Fruit fly (Drosophila melanogaster) whole organism, embryonic: ENCODE results near the gene Pex3.
A peak's percentile ranks its signal among the peaks of the same experiment; 100 is the strongest.

Experiments used
- ATbp ChIP-seq: fragments of 200-800 bp; sonication (Bioruptor generic); optimal IDR thresholded peaks from 2 replicates; lab custom pipeline; 2017; ENCODE audit warnings: missing biosample characterization, mild to moderate bottlenecking, missing genetic modification characterization, missing genetic modification reagents
- Atf3 ChIP-seq: fragments of 200-800 bp; sonication (Bioruptor generic); optimal IDR thresholded peaks from 3 replicates; lab custom pipeline; 2016; ENCODE audit warnings: missing biosample characterization, missing genetic modification characterization
- C15 ChIP-seq: fragments of 200-800 bp; sonication (Bioruptor generic); IDR thresholded peaks from 3 replicates; pipeline ENCODE4 v1.3.6; 2022; ENCODE audit warnings: missing biosample characterization, missing genetic modification characterization
- CG10274 ChIP-seq: fragments of 200-800 bp; sonication (Bioruptor generic); optimal IDR thresholded peaks from 3 replicates; lab custom pipeline; 2017; ENCODE audit warnings: missing biosample characterization, mild to moderate bottlenecking, missing genetic modification characterization
- CG11085 ChIP-seq: fragments of 200-800 bp; sonication (Bioruptor generic); IDR thresholded peaks from 2 replicates; pipeline ENCODE4 v1.3.6; 2022; ENCODE audit warnings: missing biosample characterization, missing genetic modification characterization
- CG11560 ChIP-seq: fragments of 200-800 bp; sonication (Bioruptor generic); IDR thresholded peaks from 3 replicates; pipeline ENCODE4 v1.3.6; 2022; ENCODE audit warnings: missing biosample characterization, missing genetic modification characterization
- CG12219 ChIP-seq: fragments of 200-800 bp; sonication (Bioruptor generic); optimal IDR thresholded peaks from 3 replicates; lab custom pipeline; 2018; ENCODE audit warnings: missing biosample characterization, mild to moderate bottlenecking, missing genetic modification characterization
- CG12299 ChIP-seq: fragments of 200-800 bp; sonication (Bioruptor generic); optimal IDR thresholded peaks from 2 replicates; lab custom pipeline; 2018; ENCODE audit warnings: missing biosample characterization, mild to moderate bottlenecking, missing genetic modification characterization
- CG12744 ChIP-seq: fragments of 200-800 bp; sonication (Bioruptor generic); optimal IDR thresholded peaks from 2 replicates; lab custom pipeline; 2016; ENCODE audit warnings: missing biosample characterization, missing genetic modification characterization
- CG13624 ChIP-seq: fragments of 200-800 bp; sonication (Bioruptor generic); optimal IDR thresholded peaks from 2 replicates; lab custom pipeline; 2016; ENCODE audit warnings: missing biosample characterization, missing genetic modification characterization
- CG15601 ChIP-seq: fragments of 200-800 bp; sonication (Bioruptor generic); optimal IDR thresholded peaks from 3 replicates; lab custom pipeline; 2019; ENCODE audit warnings: missing biosample characterization, mild to moderate bottlenecking, missing genetic modification characterization, moderate library complexity
- CG16863 ChIP-seq: fragments of 200-800 bp; sonication (Bioruptor generic); optimal IDR thresholded peaks from 3 replicates; lab custom pipeline; 2016; ENCODE audit warnings: missing biosample characterization, missing genetic modification characterization
- CG1832 ChIP-seq: fragments of 200-800 bp; sonication (Bioruptor generic); optimal IDR thresholded peaks from 2 replicates; lab custom pipeline; 2017; ENCODE audit warnings: missing biosample characterization, mild to moderate bottlenecking, missing genetic modification characterization, inconsistent platforms
- CG2202 ChIP-seq: fragments of 200-800 bp; sonication (Bioruptor generic); optimal IDR thresholded peaks from 2 replicates; lab custom pipeline; 2018; ENCODE audit warnings: missing biosample characterization, mild to moderate bottlenecking, missing genetic modification characterization
- CG3407 ChIP-seq: fragments of 200-800 bp; sonication (Bioruptor generic); optimal IDR thresholded peaks from 2 replicates; lab custom pipeline; 2018; ENCODE audit warnings: missing biosample characterization, mild to moderate bottlenecking, missing genetic modification characterization
- CG3726 ChIP-seq: fragments of 200-800 bp; sonication (Bioruptor generic); IDR thresholded peaks from 3 replicates; pipeline ENCODE4, ENCODE4 v1.3.6; 2022; ENCODE audit warnings: missing biosample characterization, missing genetic modification characterization
- CG7357 ChIP-seq: fragments of 200-800 bp; sonication (Bioruptor generic); IDR thresholded peaks from 3 replicates; pipeline ENCODE4 v1.3.6; 2022; ENCODE audit warnings: missing biosample characterization, missing genetic modification characterization
- CG8478 ChIP-seq: fragments of >200 bp; optimal IDR thresholded peaks from 2 replicates; lab custom pipeline; 2018
- CG9609 ChIP-seq: fragments of 200-800 bp; sonication (Bioruptor generic); optimal IDR thresholded peaks from 3 replicates; lab custom pipeline; 2016; ENCODE audit warnings: missing biosample characterization, missing genetic modification characterization
- CG9727 ChIP-seq: fragments of 200-800 bp; sonication (Bioruptor generic); optimal IDR thresholded peaks from 3 replicates; lab custom pipeline; 2017; ENCODE audit warnings: missing biosample characterization, mild to moderate bottlenecking, missing genetic modification characterization
- CG9876 ChIP-seq: fragments of 200-800 bp; sonication (Bioruptor generic); optimal IDR thresholded peaks from 2 replicates; lab custom pipeline; 2016; ENCODE audit warnings: missing biosample characterization, missing genetic modification characterization
- CG9932 ChIP-seq: fragments of 200-800 bp; sonication (Bioruptor generic); IDR thresholded peaks from 2 replicates; pipeline ENCODE4 v1.3.6; 2022; ENCODE audit warnings: missing biosample characterization, missing genetic modification characterization
- CkIIα-i1 ChIP-seq: fragments of 200-800 bp; sonication (Bioruptor generic); IDR thresholded peaks from 2 replicates; pipeline ENCODE4 v1.3.6; 2022; ENCODE audit warnings: missing biosample characterization, missing genetic modification characterization
- CrebB ChIP-seq: fragments of 200-800 bp; sonication (Bioruptor generic); optimal IDR thresholded peaks from 3 replicates; lab custom pipeline; 2018; ENCODE audit warnings: missing biosample characterization, mild to moderate bottlenecking, missing genetic modification characterization
- E2f1 ChIP-seq: fragments of 200-800 bp; sonication (Bioruptor generic); IDR thresholded peaks from 2 replicates; pipeline ENCODE4 v1.3.6; 2022; ENCODE audit warnings: missing biosample characterization, missing genetic modification characterization
- Eip74EF ChIP-seq, 2 experiments: fragments of 200-800 bp in 1 of 2; fragments of >200 bp in 1 of 2; sonication (Bioruptor generic) in 1 of 2; optimal IDR thresholded peaks; 2 replicates each; lab custom pipeline; 2017 to 2019; ENCODE audit warnings: missing biosample characterization in 2 of 2, missing genetic modification characterization in 2 of 2, mild to moderate bottlenecking in 1 of 2, moderate library complexity in 1 of 2
- Fer2 ChIP-seq: fragments of 200-800 bp; sonication (Bioruptor generic); optimal IDR thresholded peaks from 2 replicates; lab custom pipeline; 2018; ENCODE audit warnings: missing biosample characterization, mild to moderate bottlenecking, missing genetic modification characterization, moderate library complexity
- H2.0 ChIP-seq: fragments of 200-800 bp; sonication (Bioruptor generic); IDR thresholded peaks from 2 replicates; pipeline ENCODE4 v1.3.6; 2022; ENCODE audit warnings: missing biosample characterization, missing genetic modification characterization
- HLH4C ChIP-seq: fragments of 200-800 bp; sonication (Bioruptor generic); IDR thresholded peaks from 3 replicates; pipeline ENCODE4 v1.3.6; 2022; ENCODE audit warnings: missing biosample characterization, missing genetic modification characterization; ENCODE audit not compliant: partially characterized antibody
- Hand ChIP-seq: fragments of 200-800 bp; sonication (Bioruptor generic); optimal IDR thresholded peaks from 2 replicates; lab custom pipeline; 2017; ENCODE audit warnings: mild to moderate bottlenecking, missing biosample characterization, missing genetic modification reagents, missing genetic modification characterization
- Lhr ChIP-seq: fragments of 200-800 bp; sonication (Bioruptor generic); optimal IDR thresholded peaks from 3 replicates; lab custom pipeline; 2017; ENCODE audit warnings: mild to moderate bottlenecking, missing biosample characterization, missing genetic modification reagents, missing genetic modification characterization
- MTF-1 ChIP-seq: fragments of 200-800 bp; sonication (Bioruptor generic); optimal IDR thresholded peaks from 2 replicates; lab custom pipeline; 2018; ENCODE audit warnings: missing biosample characterization, mild to moderate bottlenecking, missing genetic modification characterization, borderline replicate concordance
- Oaz ChIP-seq: fragments of 200-800 bp; sonication (Bioruptor generic); IDR thresholded peaks from 2 replicates; pipeline ENCODE4 v1.3.6; 2022; ENCODE audit warnings: missing biosample characterization, missing genetic modification characterization
- Opbp ChIP-seq: fragments of 200-800 bp; sonication (Bioruptor generic); IDR thresholded peaks from 3 replicates; pipeline ENCODE4 v1.3.6; 2022; ENCODE audit warnings: missing biosample characterization, missing genetic modification characterization; ENCODE audit not compliant: partially characterized antibody
- Rfx ChIP-seq: fragments of 200-800 bp; sonication (Bioruptor generic); IDR thresholded peaks from 2 replicates; pipeline ENCODE4 v1.3.6; 2022; ENCODE audit warnings: missing biosample characterization, missing genetic modification characterization
- aop ChIP-seq: fragments of 200-800 bp; sonication (Bioruptor generic); IDR thresholded peaks from 2 replicates; pipeline ENCODE4 v1.3.6; 2022; ENCODE audit warnings: missing biosample characterization, missing genetic modification characterization
- cas ChIP-seq: fragments of 200-800 bp; sonication (Bioruptor generic); IDR thresholded peaks from 2 replicates; pipeline ENCODE4 v1.3.6; 2022; ENCODE audit warnings: missing biosample characterization, missing genetic modification characterization
- chn ChIP-seq: fragments of 200-800 bp; sonication (Bioruptor generic); optimal IDR thresholded peaks from 2 replicates; lab custom pipeline; 2016; ENCODE audit warnings: missing biosample characterization, missing genetic modification characterization
- dpn ChIP-seq, 2 experiments: fragments of 200-800 bp; sonication (Bioruptor generic); optimal IDR thresholded peaks; 3 replicates each; lab custom pipeline; 2016; ENCODE audit warnings: missing biosample characterization in 2 of 2, missing genetic modification characterization in 2 of 2
- esg ChIP-seq: fragments of 200-800 bp; sonication (Bioruptor generic); conservative IDR thresholded peaks from 2 replicates; pipeline ENCODE4 v1.3.6; 2022; ENCODE audit warnings: missing biosample characterization, missing genetic modification characterization
- insv ChIP-seq, 2 experiments: fragments of 200-800 bp; sonication (Bioruptor generic); optimal IDR thresholded peaks; 3 replicates each; lab custom pipeline; 2016 to 2018; ENCODE audit warnings: missing biosample characterization in 2 of 2, missing genetic modification characterization in 2 of 2
- kay ChIP-seq: fragments of 200-800 bp; sonication (Bioruptor generic); optimal IDR thresholded peaks from 2 replicates; lab custom pipeline; 2016; ENCODE audit warnings: missing biosample characterization, missing genetic modification characterization
- row ChIP-seq: fragments of 200-800 bp; sonication (Bioruptor generic); IDR thresholded peaks from 3 replicates; pipeline ENCODE4 v1.3.6; 2022; ENCODE audit warnings: missing biosample characterization, missing genetic modification characterization
- scrt ChIP-seq: fragments of 200-800 bp; sonication (Bioruptor generic); optimal IDR thresholded peaks from 2 replicates; lab custom pipeline; 2018; ENCODE audit warnings: missing biosample characterization, mild to moderate bottlenecking, missing genetic modification characterization, moderate library complexity
- slp2 ChIP-seq: fragments of 200-800 bp; sonication (Bioruptor generic); optimal IDR thresholded peaks from 2 replicates; lab custom pipeline; 2016; ENCODE audit warnings: missing biosample characterization, missing genetic modification characterization
- sna ChIP-seq: fragments of 200-800 bp; sonication (Bioruptor generic); IDR thresholded peaks from 2 replicates; pipeline ENCODE4 v1.3.6; 2022; ENCODE audit warnings: missing biosample characterization, missing genetic modification characterization; ENCODE audit not compliant: partially characterized antibody
- tgo ChIP-seq: fragments of 200-800 bp; sonication (Bioruptor generic); IDR thresholded peaks from 3 replicates; pipeline ENCODE4 v1.3.6; 2022; ENCODE audit warnings: missing biosample characterization, missing genetic modification characterization
- tll ChIP-seq, 2 experiments: fragments of 200-800 bp in 1 of 2; fragments of >200 bp in 1 of 2; sonication (Bioruptor generic) in 1 of 2; optimal IDR thresholded peaks; 2 replicates each; lab custom pipeline; 2017 to 2019; ENCODE audit warnings: missing biosample characterization in 2 of 2, missing genetic modification characterization in 2 of 2, mild to moderate bottlenecking in 1 of 2, moderate library complexity in 1 of 2

Pex3 gene

DNA sequence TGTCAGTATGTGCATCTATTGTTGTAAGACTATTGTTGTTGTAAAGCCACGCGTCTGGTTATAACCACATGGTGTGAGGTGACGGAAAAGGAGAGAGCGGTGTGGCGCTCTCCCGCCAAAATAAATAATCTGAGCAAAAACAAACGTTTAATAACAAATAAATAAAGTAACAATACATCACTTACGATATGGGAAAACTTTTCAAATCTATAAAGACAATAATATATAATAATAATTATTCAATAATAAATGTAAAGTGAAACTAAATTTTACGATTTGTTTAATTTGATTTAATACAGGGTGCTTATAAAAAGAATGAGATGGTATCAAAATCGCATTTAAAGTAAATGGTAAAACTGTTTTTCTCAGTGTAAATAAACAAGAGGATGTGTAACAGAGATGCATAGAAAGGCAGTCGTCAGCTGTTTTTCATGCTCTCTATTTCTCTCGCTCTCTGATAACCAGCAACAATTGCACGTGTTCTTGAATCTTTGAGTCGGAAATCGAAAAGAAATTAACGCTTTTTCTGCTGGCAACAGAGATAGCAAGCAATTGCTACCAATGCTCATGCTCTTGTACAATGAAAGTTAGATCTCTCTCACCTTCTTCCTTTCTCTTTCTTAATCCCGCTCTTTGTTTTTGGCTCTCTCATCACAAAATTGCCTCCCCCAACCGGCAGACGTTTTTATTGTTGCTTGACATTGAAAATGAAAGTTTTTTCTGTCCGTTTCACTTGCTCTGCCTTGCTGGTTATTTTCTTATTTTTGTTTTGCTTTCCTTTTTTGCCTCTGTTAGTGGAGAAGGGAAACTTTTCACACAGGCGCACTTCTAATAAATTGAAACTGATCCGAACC lies 45.3 kb upstream of the Pex3 start (continued):
- TF ChIP-seq CG15601 (peak; percentile 85), Oaz (GFP tag; lab: Robert Waterston, UW) (no peak), CG3726 (GFP tag; lab: Robert Waterston, UW) (peak; percentile 71; the same call in 1 of the 3 replicates), cas (peak; percentile 43; the same call in 1 of the 2 replicates), CG16863 (no peak), MTF-1 (peak; percentile 86), H2.0 (GFP tag; lab: Robert Waterston, UW) (peak; percentile 63), Atf3 (no peak), CG10274 (peak; percentile 31), Opbp (no peak), tll (GFP tag; optimal IDR thresholded peaks at IDR 0.05; lab: Kevin White, UChicago) (peak in 1 of 2 experiments; percentile 32), CG8478 (lab: Kevin White, UChicago) (no peak), chn (GFP tag; lab: Kevin White, UChicago) (no peak), slp2 (no peak), CG9609 (GFP tag; lab: Kevin White, UChicago) (peak; percentile 3), CkIIα-i1 (GFP tag; lab: Robert Waterston, UW) (no peak), Fer2 (tag; lab: Kevin White, UChicago) (peak; percentile 77), esg (peak; percentile 53; the same call in 1 of the 2 replicates), CG12219 (GFP tag; lab: Kevin White, UChicago) (peak; percentile 54), CG11560 (tag; lab: Robert Waterston, UW) (no peak), insv (GFP tag; optimal IDR thresholded peaks at IDR 0.05; lab: Kevin White, UChicago) (no peak), CG13624 (no peak), Lhr (GFP tag; lab: Kevin White, UChicago) (peak; percentile 38), row (peak; percentile 74), CG3407 (GFP tag; lab: Kevin White, UChicago) (peak; percentile 79), CG12744 (no peak), CG11085 (peak; percentile 75), HLH4C (no peak), aop (no peak), ATbp (peak; percentile 95), CG9727 (GFP tag; lab: Kevin White, UChicago) (peak; percentile 88), CG2202 (tag; lab: Kevin White, UChicago) (peak; percentile 72), Rfx (GFP tag; lab: Robert Waterston, UW) (peak; percentile 81), CG9876 (no peak), C15 (GFP tag; lab: Robert Waterston, UW) (peak; percentile 27; the same call in 1 of the 3 replicates), CG9932 (GFP tag; lab: Robert Waterston, UW) (peak; percentile 52; the same call in 1 of the 2 replicates), dpn (GFP tag; optimal IDR thresholded peaks at IDR 0.05; lab: Kevin White, UChicago) (peak in 1 of 2 experiments; percentile 75), Hand (GFP tag; lab: Kevin White, UChicago) (peak; percentile 77), kay (GFP tag; lab: Kevin White, UChicago) (peak; percentile 37), CG12299 (tag; lab: Kevin White, UChicago) (peak; percentile 86), Eip74EF (GFP tag; optimal IDR thresholded peaks at IDR 0.05; lab: Kevin White, UChicago) (peak in 1 of 2 experiments; percentile 90), CrebB (peak; percentile 50), sna (GFP tag; lab: Robert Waterston, UW) (peak; percentile 34), scrt (GFP tag; lab: Kevin White, UChicago) (peak; percentile 84), E2f1 (GFP tag; lab: Robert Waterston, UW) (peak; percentile 93), tgo (GFP tag; lab: Robert Waterston, UW) (peak; percentile 90), CG7357 (peak; percentile 76), CG1832 (GFP tag; lab: Kevin White, UChicago) (no peak)
